Fruit fly (Drosophila melanogaster): ENCODE data around the gene CG44227.

The CG44227 gene

dm6 chr3R:8668024-8668856 lies 16.7 kb downstream of the CG44227 start (continued):
- TF ChIP-seq sens-2 (GFP tag; IDR thresholded peaks at IDR 0.05) (no peak), CG7357 (GFP tag; IDR thresholded peaks at IDR 0.05) (no peak), vvl (GFP tag; IDR thresholded peaks at IDR 0.05) (peak; percentile 67), CG11504 (tag; optimal IDR thresholded peaks at IDR 0.05) (peak; percentile 7), maf-S (GFP tag; optimal IDR thresholded peaks at IDR 0.05) (no peak), CG8290 (GFP tag; optimal IDR thresholded peaks at IDR 0.05) (no peak), CG8290 (tag; optimal IDR thresholded peaks at IDR 0.05) (peak in 1 of 2 experiments; percentile 23), Sry-δ (GFP tag; optimal IDR thresholded peaks at IDR 0.05) (no peak), inv (GFP tag; IDR thresholded peaks at IDR 0.05; ENCODE audit: partially characterized antibody) (peak; percentile 24), CG11695 (GFP tag; IDR thresholded peaks at IDR 0.05) (no peak), CG33557 (GFP tag; optimal IDR thresholded peaks at IDR 0.05) (no peak), Bgb (GFP tag; IDR thresholded peaks at IDR 0.05; ENCODE audit: partially characterized antibody) (peak; percentile 70), stc (GFP tag; IDR thresholded peaks at IDR 0.05) (no peak; the same call in 1 of the 2 replicates), tna (GFP tag; IDR thresholded peaks at IDR 0.05; ENCODE audit: partially characterized antibody) (peak; percentile 76), Rx (GFP tag; IDR thresholded peaks at IDR 0.05) (no peak), Dll (GFP tag; IDR thresholded peaks at IDR 0.05; ENCODE audit: partially characterized antibody) (0 out of 4 replicates have a peak, but pooled peaks have one; percentile 36), CG6175 (GFP tag; IDR thresholded peaks at IDR 0.05) (no peak), sug (tag; optimal IDR thresholded peaks at IDR 0.05) (peak; percentile 40), CG15269 (tag; optimal IDR thresholded peaks at IDR 0.05) (no peak), CG12659 (GFP tag; optimal IDR thresholded peaks at IDR 0.05) (no peak), pho (GFP tag; optimal IDR thresholded peaks at IDR 0.05) (no peak), CG6791 (GFP tag; IDR thresholded peaks at IDR 0.05; ENCODE audit: partially characterized antibody) (peak; percentile 95), Bdp1 (GFP tag; optimal IDR thresholded peaks at IDR 0.05) (peak; percentile 98), CG11093 (GFP tag; IDR thresholded peaks at IDR 0.05) (no peak), Pdp1 (GFP tag; optimal IDR thresholded peaks at IDR 0.05) (peak in 1 of 2 experiments; percentile 96), CG34376 (GFP tag; optimal IDR thresholded peaks at IDR 0.05) (peak; percentile 72), Nf-YC (tag; optimal IDR thresholded peaks at IDR 0.05) (no peak), Myb (GFP tag; optimal IDR thresholded peaks at IDR 0.05) (no peak), gem (tag; optimal IDR thresholded peaks at IDR 0.05) (peak; percentile 10), bsh (GFP tag; optimal IDR thresholded peaks at IDR 0.05) (no peak), kah (GFP tag; optimal IDR thresholded peaks at IDR 0.05) (peak; percentile 10), CG11456 (GFP tag; IDR thresholded peaks at IDR 0.05) (no peak), Ets97D (GFP tag; optimal IDR thresholded peaks at IDR 0.05) (no peak), wek (GFP tag; optimal IDR thresholded peaks at IDR 0.05) (peak; percentile 9), CG9727 (GFP tag; optimal IDR thresholded peaks at IDR 0.05) (no peak), sens (GFP tag) (peak; percentile 79), crc (GFP tag; optimal IDR thresholded peaks at IDR 0.05) (no peak), zen2 (GFP tag; IDR thresholded peaks at IDR 0.05; ENCODE audit: partially characterized antibody) (peak; percentile 18; the same call in 2 of the 3 replicates), org-1 (GFP tag; optimal IDR thresholded peaks at IDR 0.05) (no peak), hb (GFP tag; IDR thresholded peaks at IDR 0.05; ENCODE audit: partially characterized antibody) (peak; percentile 68), CG2120 (GFP tag; optimal IDR thresholded peaks at IDR 0.05) (no peak), CG10543 (GFP tag; optimal IDR thresholded peaks at IDR 0.05) (peak; percentile 1), slou (GFP tag; optimal IDR thresholded peaks at IDR 0.05) (no peak), Scr (GFP tag; IDR thresholded peaks at IDR 0.05; ENCODE audit: partially characterized antibody) (peak; percentile 60; the same call in 1 of the 2 replicates), croc (GFP tag; conservative IDR thresholded peaks at IDR 0.05) (no peak), unc-4 (GFP tag; IDR thresholded peaks at IDR 0.05; ENCODE audit: partially characterized antibody) (peak; percentile 44; the same call in 1 of the 2 replicates), HLH4C (GFP tag; IDR thresholded peaks at IDR 0.05; ENCODE audit: partially characterized antibody) (peak; percentile 53), Nf-YA (GFP tag; IDR thresholded peaks at IDR 0.05) (no peak)
